Fruit fly (Drosophila melanogaster) whole organism, larva: Measurements from ENCODE around the gene CG15717.

Experiments used
- noc ChIP-seq: fragments of 200-800 bp; sonication (Bioruptor generic); optimal IDR thresholded peaks from 3 replicates; lab custom pipeline; 2019; ENCODE audit warnings: missing biosample characterization, mild to moderate bottlenecking, missing genetic modification characterization, moderate library complexity

The CG15717 gene

dm6 chrX:13128750-13129152 lies at the start of gene CG15717, which contains the start of the genes CG32638 and MFS10:
Gene CG15717, plus strand, starts transcription at chrX:13128952.
Gene CG32638, minus strand, starts transcription at chrX:13128794.
Gene MFS10, plus strand, starts transcription at chrX:13129018.
- TF ChIP-seq noc (tag; lab: Kevin White, UChicago), result no peak

- peak; percentile 64 for TF ChIP-seq noc (tag; lab: Kevin White, UChicago)
These were observed 41.4 kb upstream of the CG15717 start for dm6 chrX:13087333-13087828.

dm6 chrX:13088025-13088805 lies 40.5 kb upstream of the CG15717 start:
- no peak for TF ChIP-seq noc (tag; lab: Kevin White, UChicago)

- TF ChIP-seq noc (tag; lab: Kevin White, UChicago), result no peak
These were observed 39.4 kb upstream of the CG15717 start for dm6 chrX:13089375-13089774.

- peak; percentile 29 for TF ChIP-seq noc (tag; lab: Kevin White, UChicago)
These were observed 38.7 kb upstream of the CG15717 start, which contains the start of gene hep for dm6 chrX:13089920-13090655. Gene hep, minus strand, starts transcription at chrX:13090434.

- TF ChIP-seq noc (tag; lab: Kevin White, UChicago), result no peak
These were observed 38.0 kb upstream of the CG15717 start, which contains the start of gene lic for dm6 chrX:13090656-13091261. Gene lic, plus strand, starts transcription at chrX:13091145.

- TF ChIP-seq noc (tag; lab: Kevin White, UChicago), result no peak
These were observed 36.9 kb upstream of the CG15717 start for dm6 chrX:13091859-13092258.

- TF ChIP-seq noc (tag; lab: Kevin White, UChicago), result peak; percentile 46
These were observed 34.5 kb upstream of the CG15717 start, which contains the start of gene CG2200 for dm6 chrX:13094085-13094764. Gene CG2200, plus strand, starts transcription at chrX:13094299.

- TF ChIP-seq noc (tag; lab: Kevin White, UChicago), result peak; percentile 88
These were observed 28.8 kb upstream of the CG15717 start for dm6 chrX:13099919-13100318.

dm6 chrX:13101817-13102216 lies 26.9 kb upstream of the CG15717 start:
- TF ChIP-seq noc (tag; lab: Kevin White, UChicago), result no peak

- TF ChIP-seq noc (tag; lab: Kevin White, UChicago), result no peak
These were observed 24.2 kb upstream of the CG15717 start for dm6 chrX:13104571-13104970.

dm6 chrX:13105220-13105619 lies 23.5 kb upstream of the CG15717 start:
- TF ChIP-seq noc (tag; lab: Kevin White, UChicago), result no peak

dm6 chrX:13108144-13108824 lies 20.5 kb upstream of the CG15717 start, which contains the start of gene Fer3HCH:
Gene Fer3HCH, minus strand, starts transcription at chrX:13108194.
- no peak for TF ChIP-seq noc (tag; lab: Kevin White, UChicago)

- peak; percentile 61 for TF ChIP-seq noc (tag; lab: Kevin White, UChicago)
These were observed 19.1 kb upstream of the CG15717 start for dm6 chrX:13109583-13110126.
